Worm (Caenorhabditis elegans): ENCODE results near the gene Y39F10A.3.

DNA sequence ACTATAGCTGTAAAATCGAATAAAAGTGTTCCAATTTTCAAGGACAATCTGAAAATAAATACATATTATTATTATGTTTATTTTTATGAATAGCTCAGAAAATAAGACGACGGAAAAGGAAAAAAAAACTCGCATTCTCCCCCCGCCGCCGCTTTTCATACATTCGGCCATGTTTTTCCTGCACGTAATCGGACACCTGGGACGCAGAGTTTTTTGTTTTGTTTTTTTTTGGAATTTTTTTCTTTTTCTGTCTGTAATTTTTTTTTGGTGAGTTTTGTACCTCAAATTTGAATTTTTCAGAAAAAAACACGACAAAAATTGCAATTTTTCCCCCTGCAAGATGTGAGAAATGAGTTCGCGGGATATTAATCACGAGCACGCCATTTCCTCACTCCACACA, 12.6 kb downstream of the Y39F10A.3 start, which contains the start of gene C08G5.6:
- TF ChIP-seq ztf-6 (GFP tag; IDR thresholded peaks at IDR 0.05) (no peak), mes-4 (tag; optimal IDR thresholded peaks at IDR 0.05) (no peak), snpc-3.4 (tag; optimal IDR thresholded peaks at IDR 0.05) (no peak), akir-1 (GFP tag; optimal IDR thresholded peaks at IDR 0.05) (no peak), snpc-1.1 (tag; optimal IDR thresholded peaks at IDR 0.05; ENCODE audit: insufficient read depth) (no peak), athp-1 (tag; optimal IDR thresholded peaks at IDR 0.05) (no peak), mcd-1 (GFP tag; IDR thresholded peaks at IDR 0.05) (no peak), rpc-1 (optimal IDR thresholded peaks at IDR 0.05) (no peak), rpc-1 (tag; optimal IDR thresholded peaks at IDR 0.05) (no peak), chd-7 (tag; optimal IDR thresholded peaks at IDR 0.05) (no peak)
